Fruit fly (Drosophila melanogaster) whole organism, embryonic: Measurements from ENCODE around the gene CG10214.

ENCODE experiments used
- Asciz ChIP-seq: fragments of 200-800 bp; sonication (Bioruptor generic); optimal IDR thresholded peaks from 2 replicates; lab custom pipeline; 2017; ENCODE audit warnings: missing biosample characterization, mild to moderate bottlenecking, missing genetic modification characterization, missing genetic modification reagents
- Atf3 ChIP-seq: fragments of 200-800 bp; sonication (Bioruptor generic); optimal IDR thresholded peaks from 3 replicates; lab custom pipeline; 2016; ENCODE audit warnings: missing biosample characterization, missing genetic modification characterization
- CG11085 ChIP-seq: fragments of 200-800 bp; sonication (Bioruptor generic); IDR thresholded peaks from 2 replicates; pipeline ENCODE4 v1.3.6; 2022; ENCODE audit warnings: missing biosample characterization, missing genetic modification characterization
- CG11456 ChIP-seq: fragments of 200-800 bp; sonication (Bioruptor generic); IDR thresholded peaks from 3 replicates; pipeline ENCODE4 v1.3.6; 2022; ENCODE audit warnings: missing biosample characterization, missing genetic modification characterization
- CG11504 ChIP-seq: fragments of 200-800 bp; sonication (Bioruptor generic); optimal IDR thresholded peaks from 3 replicates; lab custom pipeline; 2019; ENCODE audit warnings: missing biosample characterization, mild to moderate bottlenecking, missing genetic modification characterization, moderate library complexity
- CG12219 ChIP-seq: fragments of 200-800 bp; sonication (Bioruptor generic); optimal IDR thresholded peaks from 3 replicates; lab custom pipeline; 2018; ENCODE audit warnings: missing biosample characterization, mild to moderate bottlenecking, missing genetic modification characterization
- CG12236 ChIP-seq: fragments of 200-800 bp; sonication (Bioruptor generic); optimal IDR thresholded peaks from 2 replicates; lab custom pipeline; 2016; ENCODE audit warnings: missing biosample characterization, missing genetic modification characterization
- CG1233 ChIP-seq: fragments of 200-800 bp; sonication (Bioruptor generic); optimal IDR thresholded peaks from 4 replicates; lab custom pipeline; 2018; ENCODE audit warnings: missing biosample characterization, mild to moderate bottlenecking, missing genetic modification characterization
- CG13123 ChIP-seq: fragments of 200-800 bp; sonication (Bioruptor generic); optimal IDR thresholded peaks from 2 replicates; lab custom pipeline; 2016; ENCODE audit warnings: missing biosample characterization, missing genetic modification characterization
- CG13296 ChIP-seq: fragments of 200-800 bp; sonication (Bioruptor generic); optimal IDR thresholded peaks from 3 replicates; lab custom pipeline; 2018; ENCODE audit warnings: missing biosample characterization, mild to moderate bottlenecking, missing genetic modification characterization
- CG13775 ChIP-seq: fragments of 200-800 bp; sonication (Bioruptor generic); optimal IDR thresholded peaks from 3 replicates; lab custom pipeline; 2017; ENCODE audit warnings: missing biosample characterization, mild to moderate bottlenecking, missing genetic modification characterization
- CG13894 ChIP-seq: fragments of 200-800 bp; sonication (Bioruptor generic); optimal IDR thresholded peaks from 3 replicates; lab custom pipeline; 2018; ENCODE audit warnings: missing biosample characterization, mild to moderate bottlenecking, missing genetic modification characterization, moderate library complexity
- CG14050 ChIP-seq: fragments of 200-800 bp; sonication (Bioruptor generic); IDR thresholded peaks from 3 replicates; pipeline ENCODE4 v1.3.6; 2022; ENCODE audit warnings: missing biosample characterization, missing genetic modification characterization
- CG15269 ChIP-seq: fragments of 200-800 bp; sonication (Bioruptor generic); optimal IDR thresholded peaks from 2 replicates; lab custom pipeline; 2018; ENCODE audit warnings: missing biosample characterization, mild to moderate bottlenecking, missing genetic modification characterization, moderate library complexity
- CG15696 ChIP-seq: fragments of 200-800 bp; sonication (Bioruptor generic); optimal IDR thresholded peaks from 2 replicates; lab custom pipeline; 2019; ENCODE audit warnings: missing biosample characterization, mild to moderate bottlenecking, missing genetic modification characterization, moderate library complexity
- CG1647 ChIP-seq: fragments of 200-800 bp; sonication (Bioruptor generic); optimal IDR thresholded peaks from 3 replicates; lab custom pipeline; 2016; ENCODE audit warnings: missing biosample characterization, missing genetic modification characterization
- CG17568 ChIP-seq: fragments of 200-800 bp; sonication (Bioruptor generic); optimal IDR thresholded peaks from 2 replicates; lab custom pipeline; 2018; ENCODE audit warnings: missing biosample characterization, mild to moderate bottlenecking, missing genetic modification characterization, moderate library complexity
- CG17829 ChIP-seq: fragments of 200-800 bp; optimal IDR thresholded peaks from 2 replicates; lab custom pipeline; 2019; ENCODE audit warnings: missing biosample characterization, mild to moderate bottlenecking, missing genetic modification characterization, moderate library complexity
- CG18262 ChIP-seq: fragments of 200-800 bp; optimal IDR thresholded peaks from 3 replicates; lab custom pipeline; 2019; ENCODE audit warnings: missing biosample characterization, mild to moderate bottlenecking, missing genetic modification characterization, moderate library complexity
- CG30431 ChIP-seq: fragments of 200-800 bp; sonication (Bioruptor generic); optimal IDR thresholded peaks from 2 replicates; lab custom pipeline; 2017; ENCODE audit warnings: missing biosample characterization, missing genetic modification characterization
- CG34224 ChIP-seq: fragments of 200-800 bp; sonication (Bioruptor generic); IDR thresholded peaks from 3 replicates; pipeline ENCODE4 v1.3.6; 2022; ENCODE audit warnings: missing biosample characterization, missing genetic modification characterization; ENCODE audit not compliant: partially characterized antibody
- CG43689 ChIP-seq: fragments of 200-800 bp; sonication (Bioruptor generic); IDR thresholded peaks from 2 replicates; pipeline ENCODE4 v1.3.6; 2022; ENCODE audit warnings: missing biosample characterization, missing genetic modification characterization
- CG8281 ChIP-seq: fragments of 200-800 bp; sonication (Bioruptor generic); optimal IDR thresholded peaks from 2 replicates; lab custom pipeline; 2018; ENCODE audit warnings: missing biosample characterization, mild to moderate bottlenecking, missing genetic modification characterization, moderate library complexity
- CG8765 ChIP-seq: fragments of 200-800 bp; sonication (Bioruptor generic); IDR thresholded peaks from 2 replicates; pipeline ENCODE4 v1.3.6; 2022; ENCODE audit warnings: missing biosample characterization, missing genetic modification characterization
- CG9876 ChIP-seq: fragments of 200-800 bp; sonication (Bioruptor generic); optimal IDR thresholded peaks from 2 replicates; lab custom pipeline; 2016; ENCODE audit warnings: missing biosample characterization, missing genetic modification characterization
- CHES-1-like ChIP-seq: fragments of 200-800 bp; sonication (Bioruptor generic); optimal IDR thresholded peaks from 2 replicates; lab custom pipeline; 2016; ENCODE audit warnings: missing biosample characterization, missing genetic modification characterization
- Doc2 ChIP-seq: fragments of 200-800 bp; sonication (Bioruptor generic); IDR thresholded peaks from 2 replicates; pipeline ENCODE4 v1.3.6; 2022; ENCODE audit warnings: missing biosample characterization, missing genetic modification characterization
- Eip74EF ChIP-seq, 2 experiments: fragments of 200-800 bp in 1 of 2; fragments of >200 bp in 1 of 2; sonication (Bioruptor generic) in 1 of 2; optimal IDR thresholded peaks; 2 replicates each; lab custom pipeline; 2017 to 2019; ENCODE audit warnings: missing biosample characterization in 2 of 2, missing genetic modification characterization in 2 of 2, mild to moderate bottlenecking in 1 of 2, moderate library complexity in 1 of 2
- Hey ChIP-seq: fragments of 200-800 bp; sonication (Bioruptor generic); optimal IDR thresholded peaks from 3 replicates; lab custom pipeline; 2018; ENCODE audit warnings: missing biosample characterization, mild to moderate bottlenecking, missing genetic modification characterization
- Hr39 ChIP-seq: fragments of >200 bp; optimal IDR thresholded peaks from 2 replicates; lab custom pipeline; 2017
- Max ChIP-seq: fragments of 200-800 bp; sonication (Bioruptor generic); optimal IDR thresholded peaks from 2 replicates; lab custom pipeline; 2016; ENCODE audit warnings: missing biosample characterization, mild to moderate bottlenecking, missing genetic modification characterization
- Oli ChIP-seq: fragments of 200-800 bp; sonication (Bioruptor generic); optimal IDR thresholded peaks from 2 replicates; lab custom pipeline; 2018; ENCODE audit warnings: missing biosample characterization, mild to moderate bottlenecking, missing genetic modification characterization, moderate library complexity
- Pdp1 ChIP-seq, 2 experiments: fragments of 200-800 bp; sonication (Bioruptor generic); optimal IDR thresholded peaks; 3 replicates each; lab custom pipeline; 2016; ENCODE audit warnings: missing biosample characterization in 2 of 2, missing genetic modification characterization in 2 of 2, mild to moderate bottlenecking in 1 of 2, moderate library complexity in 1 of 2
- Sry-β ChIP-seq: fragments of 200-800 bp; sonication (Bioruptor generic); optimal IDR thresholded peaks from 2 replicates; lab custom pipeline; 2018; ENCODE audit warnings: missing biosample characterization, mild to moderate bottlenecking, missing genetic modification characterization, moderate library complexity
- Trl ChIP-seq, 3 experiments: fragments of >200 bp in 2 of 3; fragments of 200-800 bp in 1 of 3; sonication (Bioruptor generic) in 1 of 3; optimal IDR thresholded peaks; 2 replicates in 1 of 3; 3 replicates in 2 of 3; lab custom pipeline; 2016 to 2017; ENCODE audit warnings: missing biosample characterization in 1 of 3, missing genetic modification characterization in 1 of 3
- bsh ChIP-seq, 2 experiments: fragments of 200-800 bp; sonication (Bioruptor generic); optimal IDR thresholded peaks; 2 replicates each; lab custom pipeline; 2017 to 2018; ENCODE audit warnings: mild to moderate bottlenecking in 2 of 2, missing biosample characterization in 2 of 2, missing genetic modification characterization in 2 of 2, moderate library complexity in 1 of 2
- cad ChIP-seq: fragments of >200 bp; optimal IDR thresholded peaks from 2 replicates; lab custom pipeline; 2017; ENCODE audit warnings: missing biosample characterization, missing genetic modification characterization
- cato ChIP-seq: fragments of 200-800 bp; sonication (Bioruptor generic); optimal IDR thresholded peaks from 2 replicates; lab custom pipeline; 2016; ENCODE audit warnings: missing biosample characterization, missing genetic modification characterization, borderline replicate concordance
- ewg ChIP-seq: fragments of 200-800 bp; sonication (Bioruptor generic); optimal IDR thresholded peaks from 3 replicates; lab custom pipeline; 2017; ENCODE audit warnings: mild to moderate bottlenecking, missing biosample characterization, missing genetic modification reagents, missing genetic modification characterization
- grau ChIP-seq: fragments of 200-800 bp; optimal IDR thresholded peaks from 3 replicates; lab custom pipeline; 2019; ENCODE audit warnings: missing biosample characterization, mild to moderate bottlenecking, missing genetic modification characterization, moderate library complexity
- h ChIP-seq: fragments of >200 bp; optimal IDR thresholded peaks from 2 replicates; lab custom pipeline; 2017
- klu ChIP-seq: fragments of 200-800 bp; sonication (Bioruptor generic); IDR thresholded peaks from 2 replicates; pipeline ENCODE4 v1.3.6; 2022; ENCODE audit warnings: missing biosample characterization, missing genetic modification characterization
- lbe ChIP-seq: fragments of 200-800 bp; sonication (Bioruptor generic); optimal IDR thresholded peaks from 2 replicates; lab custom pipeline; 2016; ENCODE audit warnings: missing biosample characterization, mild to moderate bottlenecking, missing genetic modification characterization
- onecut ChIP-seq: fragments of 200-800 bp; sonication (Bioruptor generic); IDR thresholded peaks from 2 replicates; pipeline ENCODE4 v1.3.6; 2022; ENCODE audit warnings: missing biosample characterization, missing genetic modification characterization
- ro ChIP-seq: fragments of 200-800 bp; sonication (Bioruptor generic); IDR thresholded peaks from 2 replicates; pipeline ENCODE4 v1.3.6; 2022; ENCODE audit warnings: missing biosample characterization, missing genetic modification characterization
- salm ChIP-seq: fragments of 200-800 bp; sonication (Bioruptor generic); optimal IDR thresholded peaks from 2 replicates; lab custom pipeline; 2018; ENCODE audit warnings: missing biosample characterization, mild to moderate bottlenecking, missing genetic modification characterization
- sens ChIP-seq: fragments of 200-800 bp; sonication (Bioruptor generic); peaks from one replicate; lab custom pipeline; 2016; ENCODE audit warnings: missing biosample characterization, missing genetic modification characterization
- sim ChIP-seq: fragments of 200-800 bp; sonication (Bioruptor generic); IDR thresholded peaks from 2 replicates; pipeline ENCODE4 v1.3.6; 2022; ENCODE audit warnings: missing biosample characterization, missing genetic modification characterization
- tna ChIP-seq: fragments of 200-800 bp; sonication (Bioruptor generic); IDR thresholded peaks from 2 replicates; pipeline ENCODE4 v1.3.6; 2022; ENCODE audit warnings: missing biosample characterization, missing genetic modification characterization; ENCODE audit not compliant: partially characterized antibody
- zen2 ChIP-seq: fragments of 200-800 bp; sonication (Bioruptor generic); IDR thresholded peaks from 3 replicates; pipeline ENCODE4 v1.3.6; 2022; ENCODE audit warnings: missing biosample characterization, missing genetic modification characterization; ENCODE audit not compliant: partially characterized antibody

CG10214 gene

DNA sequence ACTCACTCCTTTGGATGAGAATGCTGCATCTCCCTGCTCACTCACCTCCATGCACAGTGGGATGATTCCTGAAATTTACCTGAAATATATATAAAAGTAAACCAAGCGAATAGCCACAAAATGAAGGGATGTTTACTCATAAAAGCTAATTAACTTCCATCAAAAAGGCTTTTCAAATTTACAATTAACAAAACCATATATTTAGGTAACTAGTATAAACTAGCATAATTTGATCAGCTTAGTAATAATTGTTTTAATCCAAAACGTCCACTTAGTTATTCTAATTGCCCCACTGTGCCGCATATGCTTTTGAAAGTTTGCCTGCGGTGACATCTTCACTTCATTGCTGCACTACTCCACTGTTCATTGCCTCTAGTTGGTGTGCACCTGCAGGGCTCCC, 16.7 kb upstream of the CG10214 start (continued):
- peak; percentile 34 for TF ChIP-seq CG12236
- peak; percentile 77 for TF ChIP-seq CG13775 (GFP tag; lab: Kevin White, UChicago)
- 0 out of 2 replicates have a peak, but pooled peaks have one; percentile 5 for TF ChIP-seq Doc2 (GFP tag; lab: Robert Waterston, UW)
- peak; percentile 87 for TF ChIP-seq CG17829 (tag; lab: Kevin White, UChicago)
- TF ChIP-seq CG1647 (GFP tag; lab: Kevin White, UChicago) = peak; percentile 48
- no peak for TF ChIP-seq Trl (optimal IDR thresholded peaks at IDR 0.05; lab: Kevin White, UChicago)
- peak; percentile 62 for TF ChIP-seq Trl (GFP tag; optimal IDR thresholded peaks at IDR 0.05; lab: Kevin White, UChicago)
- TF ChIP-seq CG11504 = peak; percentile 82
- TF ChIP-seq CG30431 (GFP tag; lab: Kevin White, UChicago) = peak; percentile 71
- peak; percentile 32 for TF ChIP-seq CG8281 (tag; lab: Kevin White, UChicago)
- no peak for TF ChIP-seq zen2
- no peak for TF ChIP-seq tna (GFP tag; lab: Robert Waterston, UW)
- peak; percentile 13 for TF ChIP-seq CHES-1-like (GFP tag; lab: Kevin White, UChicago)
- no peak for TF ChIP-seq cad (GFP tag; lab: Kevin White, UChicago)
- no peak for TF ChIP-seq klu (GFP tag; lab: Robert Waterston, UW)
- no peak for TF ChIP-seq CG13296
- peak in 1 of 2 experiments; percentile 54 for TF ChIP-seq Eip74EF (GFP tag; optimal IDR thresholded peaks at IDR 0.05; lab: Kevin White, UChicago)
- TF ChIP-seq Sry-β (GFP tag; lab: Kevin White, UChicago) = no peak
- peak; percentile 43 for TF ChIP-seq Atf3 (GFP tag; lab: Kevin White, UChicago)
- peak; percentile 55 for TF ChIP-seq salm
- TF ChIP-seq Pdp1 (GFP tag; optimal IDR thresholded peaks at IDR 0.05; lab: Kevin White, UChicago) = peak; percentile 9 to 70
- peak; percentile 71 for TF ChIP-seq Asciz (GFP tag; lab: Kevin White, UChicago)
- peak; percentile 87 to 92 for TF ChIP-seq bsh (GFP tag; optimal IDR thresholded peaks at IDR 0.05; lab: Kevin White, UChicago)
- peak; percentile 75 for TF ChIP-seq grau (tag; lab: Kevin White, UChicago)
- peak; percentile 65 for TF ChIP-seq cato (GFP tag; lab: Kevin White, UChicago)
- TF ChIP-seq CG13894 = no peak
- TF ChIP-seq CG43689 (GFP tag; lab: Robert Waterston, UW) = no peak
- TF ChIP-seq ewg (GFP tag; lab: Kevin White, UChicago) = peak; percentile 70
- no peak for TF ChIP-seq Hey (tag; lab: Kevin White, UChicago)
- peak; percentile 43 for TF ChIP-seq CG17568 (GFP tag; lab: Kevin White, UChicago)
- TF ChIP-seq Oli (tag; lab: Kevin White, UChicago) = peak; percentile 90
- peak; percentile 32; the same call in 1 of the 2 replicates for TF ChIP-seq ro (GFP tag; lab: Robert Waterston, UW)
- peak; percentile 66 for TF ChIP-seq CG15269 (tag; lab: Kevin White, UChicago)
- TF ChIP-seq CG9876 (GFP tag; lab: Kevin White, UChicago) = peak; percentile 10
- TF ChIP-seq CG34224 (GFP tag; lab: Robert Waterston, UW) = no peak
- no peak for TF ChIP-seq h (lab: Kevin White, UChicago)
- peak; percentile 61 for TF ChIP-seq CG15696 (tag; lab: Kevin White, UChicago)
- no peak for TF ChIP-seq lbe (GFP tag; lab: Kevin White, UChicago)
- peak; percentile 97 for TF ChIP-seq sens
- peak; percentile 53 for TF ChIP-seq Max
- TF ChIP-seq CG13123 (GFP tag; lab: Kevin White, UChicago) = peak; percentile 3
- TF ChIP-seq CG8765 (GFP tag; lab: Robert Waterston, UW) = peak; percentile 12; the same call in 1 of the 2 replicates
- TF ChIP-seq Hr39 (lab: Kevin White, UChicago) = no peak
- TF ChIP-seq CG11085 (GFP tag; lab: Robert Waterston, UW) = no peak
- TF ChIP-seq CG11456 (GFP tag; lab: Robert Waterston, UW) = no peak
- TF ChIP-seq onecut (GFP tag; lab: Robert Waterston, UW) = peak; percentile 49
- TF ChIP-seq CG14050 (GFP tag; lab: Robert Waterston, UW) = peak; percentile 31; the same call in 1 of the 3 replicates
- peak; percentile 94 for TF ChIP-seq CG18262 (tag; lab: Kevin White, UChicago)
- TF ChIP-seq CG1233 (GFP tag; lab: Kevin White, UChicago) = peak; percentile 67
- TF ChIP-seq CG12219 (GFP tag; lab: Kevin White, UChicago) = peak; percentile 75
- peak; percentile 68 for TF ChIP-seq sim
